Worm (Caenorhabditis elegans) whole organism, L4/young adult: ENCODE measurements around the gene ceh-74.
"Not testable (repeated sequence)": the region's sequence is repeated elsewhere in the genome, so short reads cannot be mapped to it uniquely, and the experiment has no call there.

Source experiments
- W03F9.2 ChIP-seq: fragments of 150-350 bp; optimal IDR thresholded peaks from 2 replicates; lab custom pipeline; 2014; ENCODE audit warnings: missing biosample characterization, missing genetic modification characterization
- dao-5 ChIP-seq: sonication (generic microtip); optimal IDR thresholded peaks from 2 replicates; lab custom pipeline; 2016; ENCODE audit warnings: missing genotype, missing genetic modification characterization, moderate library complexity, missing compliant biosample characterization
- him-1 ChIP-seq: sonication (generic microtip); optimal IDR thresholded peaks from 2 replicates; lab custom pipeline; 2016; ENCODE audit warnings: missing genotype, missing genetic modification reagents, missing genetic modification characterization, missing compliant biosample characterization

Gene ceh-74

ce11 chrV:14185438-14185837, 7.6 kb downstream of the ceh-74 start, which contains the start of the genes trm-1 and ints-2:
TSS of gene trm-1 (minus strand) at chrV:14185612.
TSS of gene ints-2 (plus strand) at chrV:14185686.
- TF ChIP-seq W03F9.2 (tag; lab: Kevin White, UChicago) (peak; percentile 60), him-1 (tag; lab: Kevin White, UChicago) (no peak)

- TF ChIP-seq W03F9.2 (tag; lab: Kevin White, UChicago) (no peak), dao-5 (no peak), him-1 (tag; lab: Kevin White, UChicago) (no peak)
Measured at ce11 chrV:14187104-14187503, 9.2 kb downstream of the ceh-74 start.

- TF ChIP-seq W03F9.2 (tag; lab: Kevin White, UChicago), result peak; percentile 55
- TF ChIP-seq him-1 (tag; lab: Kevin White, UChicago), result no peak
- TF ChIP-seq dao-5, result no peak
Measured at ce11 chrV:14192870-14193269, 15.0 kb downstream of the ceh-74 start.

- no peak for TF ChIP-seq dao-5
- TF ChIP-seq him-1 (tag; lab: Kevin White, UChicago), result peak; percentile 33
- TF ChIP-seq W03F9.2 (tag; lab: Kevin White, UChicago), result peak; percentile 14
Measured at ce11 chrV:14193451-14193850, 15.6 kb downstream of the ceh-74 start, which contains the start of gene atfs-1. TSS of gene atfs-1 (plus strand) at chrV:14193663.

ce11 chrV:14194514-14194913, 16.6 kb downstream of the ceh-74 start:
- TF ChIP-seq him-1 (tag; lab: Kevin White, UChicago) (no peak), dao-5 (no peak), W03F9.2 (tag; lab: Kevin White, UChicago) (no peak)

ce11 chrV:14197651-14198050, 19.8 kb downstream of the ceh-74 start:
- TF ChIP-seq W03F9.2 (tag; lab: Kevin White, UChicago) (no peak), dao-5 (no peak), him-1 (tag; lab: Kevin White, UChicago) (no peak)

- TF ChIP-seq dao-5 (no peak), W03F9.2 (tag; lab: Kevin White, UChicago) (peak; percentile 76), him-1 (tag; lab: Kevin White, UChicago) (peak; percentile 84)
Measured at ce11 chrV:14200086-14200485, 22.2 kb downstream of the ceh-74 start.

- TF ChIP-seq dao-5; him-1 (tag; lab: Kevin White, UChicago); W03F9.2 (tag; lab: Kevin White, UChicago): not testable (repeated sequence)
Measured at ce11 chrV:14205214-14205613, 27.3 kb downstream of the ceh-74 start, which contains the start of gene T16A9.3. TSS of gene T16A9.3 (plus strand) at chrV:14205514.

ce11 chrV:14210743-14211142, 32.9 kb downstream of the ceh-74 start, which contains the start of gene str-230:
TSS of gene str-230 (minus strand) at chrV:14210843.
- no peak for TF ChIP-seq dao-5

ce11 chrV:14212813-14213212, 34.9 kb downstream of the ceh-74 start:
- TF ChIP-seq dao-5 (no peak), W03F9.2 (tag; lab: Kevin White, UChicago) (no peak), him-1 (tag; lab: Kevin White, UChicago) (no peak)

ce11 chrV:14215106-14215505, 37.2 kb downstream of the ceh-74 start, which contains the start of gene T16A9.5:
TSS of gene T16A9.5 (minus strand) at chrV:14215206.
- TF ChIP-seq him-1 (tag; lab: Kevin White, UChicago), result no peak
- no peak for TF ChIP-seq W03F9.2 (tag; lab: Kevin White, UChicago)
- no peak for TF ChIP-seq dao-5

ce11 chrV:14223141-14223540, 45.3 kb downstream of the ceh-74 start:
- no peak for TF ChIP-seq dao-5
- no peak for TF ChIP-seq W03F9.2 (tag; lab: Kevin White, UChicago)
- no peak for TF ChIP-seq him-1 (tag; lab: Kevin White, UChicago)

ce11 chrV:14226373-14226772, 48.5 kb downstream of the ceh-74 start, which contains the start of gene nep-21:
TSS of gene nep-21 (minus strand) at chrV:14226473.
- no peak for TF ChIP-seq W03F9.2 (tag; lab: Kevin White, UChicago)
- no peak for TF ChIP-seq dao-5
- no peak for TF ChIP-seq him-1 (tag; lab: Kevin White, UChicago)
